Fruit fly (Drosophila melanogaster) whole organism, embryonic: ENCODE measurements around the gene CG6933.

ENCODE experiments used
- Abd-B ChIP-seq: fragments of 200-800 bp; sonication (Bioruptor generic); optimal IDR thresholded peaks from 2 replicates; lab custom pipeline; 2018; ENCODE audit warnings: missing biosample characterization, mild to moderate bottlenecking, missing genetic modification characterization, moderate library complexity
- Ada2b ChIP-seq: fragments of 200-800 bp; sonication (Bioruptor generic); IDR thresholded peaks from 2 replicates; pipeline ENCODE4 v1.3.6; 2022; ENCODE audit warnings: missing biosample characterization, missing genetic modification characterization
- B-H2 ChIP-seq: fragments of 200-800 bp; sonication (Bioruptor generic); optimal IDR thresholded peaks from 2 replicates; lab custom pipeline; 2018; ENCODE audit warnings: missing biosample characterization, mild to moderate bottlenecking, missing genetic modification characterization
- Bdp1 ChIP-seq: fragments of 200-800 bp; sonication (Bioruptor generic); optimal IDR thresholded peaks from 3 replicates; lab custom pipeline; 2016; ENCODE audit warnings: missing biosample characterization, missing genetic modification characterization
- CG10321 ChIP-seq: fragments of 200-800 bp; sonication (Bioruptor generic); IDR thresholded peaks from 2 replicates; pipeline ENCODE4 v1.3.6; 2022; ENCODE audit warnings: missing biosample characterization, missing genetic modification characterization
- CG11456 ChIP-seq: fragments of 200-800 bp; sonication (Bioruptor generic); IDR thresholded peaks from 3 replicates; pipeline ENCODE4 v1.3.6; 2022; ENCODE audit warnings: missing biosample characterization, missing genetic modification characterization
- CG11560 ChIP-seq: fragments of 200-800 bp; sonication (Bioruptor generic); IDR thresholded peaks from 3 replicates; pipeline ENCODE4 v1.3.6; 2022; ENCODE audit warnings: missing biosample characterization, missing genetic modification characterization
- CG12299 ChIP-seq: fragments of 200-800 bp; sonication (Bioruptor generic); optimal IDR thresholded peaks from 2 replicates; lab custom pipeline; 2018; ENCODE audit warnings: missing biosample characterization, mild to moderate bottlenecking, missing genetic modification characterization
- CG12744 ChIP-seq: fragments of 200-800 bp; sonication (Bioruptor generic); optimal IDR thresholded peaks from 2 replicates; lab custom pipeline; 2016; ENCODE audit warnings: missing biosample characterization, missing genetic modification characterization
- CG15073 ChIP-seq: fragments of 200-800 bp; sonication (Bioruptor generic); optimal IDR thresholded peaks from 2 replicates; lab custom pipeline; 2016; ENCODE audit warnings: missing biosample characterization, missing genetic modification characterization
- CG1602 ChIP-seq: fragments of 200-800 bp; sonication (Bioruptor generic); optimal IDR thresholded peaks from 3 replicates; lab custom pipeline; 2016; ENCODE audit warnings: missing biosample characterization, missing genetic modification characterization
- CG16863 ChIP-seq: fragments of 200-800 bp; sonication (Bioruptor generic); optimal IDR thresholded peaks from 3 replicates; lab custom pipeline; 2016; ENCODE audit warnings: missing biosample characterization, missing genetic modification characterization
- CG17186 ChIP-seq: fragments of 200-800 bp; sonication (Bioruptor generic); optimal IDR thresholded peaks from 3 replicates; lab custom pipeline; 2017; ENCODE audit warnings: missing biosample characterization, missing genetic modification reagents, missing genetic modification characterization
- CG17328 ChIP-seq: fragments of 200-800 bp; sonication (Bioruptor generic); IDR thresholded peaks from 2 replicates; pipeline ENCODE4 v1.3.6; 2022; ENCODE audit warnings: missing biosample characterization, missing genetic modification characterization
- CG17802 ChIP-seq: fragments of 200-800 bp; sonication (Bioruptor generic); optimal IDR thresholded peaks from 2 replicates; lab custom pipeline; 2018; ENCODE audit warnings: missing biosample characterization, mild to moderate bottlenecking, missing genetic modification characterization, moderate library complexity
- CG18262 ChIP-seq: fragments of 200-800 bp; optimal IDR thresholded peaks from 3 replicates; lab custom pipeline; 2019; ENCODE audit warnings: missing biosample characterization, mild to moderate bottlenecking, missing genetic modification characterization, moderate library complexity
- CG18619 ChIP-seq: fragments of 200-800 bp; sonication (Bioruptor generic); optimal IDR thresholded peaks from 3 replicates; lab custom pipeline; 2017; ENCODE audit warnings: missing biosample characterization, mild to moderate bottlenecking, missing genetic modification characterization
- CG18764 ChIP-seq: fragments of 200-800 bp; sonication (Bioruptor generic); optimal IDR thresholded peaks from 3 replicates; lab custom pipeline; 2016; ENCODE audit warnings: missing biosample characterization, missing genetic modification characterization
- CG2202 ChIP-seq: fragments of 200-800 bp; sonication (Bioruptor generic); optimal IDR thresholded peaks from 2 replicates; lab custom pipeline; 2018; ENCODE audit warnings: missing biosample characterization, mild to moderate bottlenecking, missing genetic modification characterization
- CG3065 ChIP-seq: fragments of 200-800 bp; sonication (Bioruptor generic); optimal IDR thresholded peaks from 2 replicates; lab custom pipeline; 2016; ENCODE audit warnings: missing biosample characterization, missing genetic modification characterization
- CG31365 ChIP-seq: fragments of 200-800 bp; sonication (Bioruptor generic); optimal IDR thresholded peaks from 2 replicates; lab custom pipeline; 2018; ENCODE audit warnings: missing biosample characterization, mild to moderate bottlenecking, missing genetic modification characterization
- CG3407 ChIP-seq: fragments of 200-800 bp; sonication (Bioruptor generic); optimal IDR thresholded peaks from 2 replicates; lab custom pipeline; 2018; ENCODE audit warnings: missing biosample characterization, mild to moderate bottlenecking, missing genetic modification characterization
- CG6254 ChIP-seq: fragments of 200-800 bp; sonication (Bioruptor generic); optimal IDR thresholded peaks from 3 replicates; lab custom pipeline; 2017; ENCODE audit warnings: mild to moderate bottlenecking, missing biosample characterization, missing genetic modification reagents, missing genetic modification characterization
- CG7786 ChIP-seq: fragments of 200-800 bp; sonication (Bioruptor generic); optimal IDR thresholded peaks from 2 replicates; lab custom pipeline; 2016; ENCODE audit warnings: missing biosample characterization, missing genetic modification characterization
- CG8944 ChIP-seq: fragments of 200-800 bp; sonication (Bioruptor generic); optimal IDR thresholded peaks from 3 replicates; lab custom pipeline; 2016; ENCODE audit warnings: missing biosample characterization, missing genetic modification characterization
- CG9797 ChIP-seq: fragments of 200-800 bp; sonication (Bioruptor generic); optimal IDR thresholded peaks from 3 replicates; lab custom pipeline; 2018; ENCODE audit warnings: missing biosample characterization, mild to moderate bottlenecking, missing genetic modification characterization
- D19A ChIP-seq: fragments of 200-800 bp; optimal IDR thresholded peaks from 3 replicates; lab custom pipeline; 2019; ENCODE audit warnings: missing biosample characterization, mild to moderate bottlenecking, missing genetic modification characterization, moderate library complexity
- GATAe ChIP-seq: fragments of 200-800 bp; sonication (Bioruptor generic); conservative IDR thresholded peaks from 2 replicates; pipeline ENCODE4 v1.3.6; 2022; ENCODE audit warnings: missing biosample characterization, missing genetic modification characterization
- HHEX ChIP-seq: fragments of 200-800 bp; sonication (Bioruptor generic); optimal IDR thresholded peaks from 3 replicates; lab custom pipeline; 2017; ENCODE audit warnings: missing biosample characterization, mild to moderate bottlenecking, missing genetic modification characterization, missing genetic modification reagents
- Hr51 ChIP-seq, 2 experiments: fragments of 200-800 bp; sonication (Bioruptor generic); optimal IDR thresholded peaks; 2 replicates in 1 of 2; 3 replicates in 1 of 2; lab custom pipeline; 2016 to 2018; ENCODE audit warnings: missing biosample characterization in 2 of 2, missing genetic modification characterization in 2 of 2, mild to moderate bottlenecking in 1 of 2, moderate library complexity in 1 of 2
- Lpt ChIP-seq: fragments of >200 bp; optimal IDR thresholded peaks from 2 replicates; lab custom pipeline; 2018; ENCODE audit warnings: missing biosample characterization, missing genetic modification characterization
- Max ChIP-seq: fragments of 200-800 bp; sonication (Bioruptor generic); optimal IDR thresholded peaks from 2 replicates; lab custom pipeline; 2016; ENCODE audit warnings: missing biosample characterization, mild to moderate bottlenecking, missing genetic modification characterization
- Tbp ChIP-seq: fragments of >200 bp; optimal IDR thresholded peaks from 2 replicates; lab custom pipeline; 2018; ENCODE audit warnings: missing biosample characterization, missing genetic modification characterization
- amos ChIP-seq: fragments of 200-800 bp; sonication (Bioruptor generic); IDR thresholded peaks from 2 replicates; pipeline ENCODE4 v1.3.6; 2022; ENCODE audit warnings: missing biosample characterization, missing genetic modification characterization; ENCODE audit not compliant: partially characterized antibody
- ash1 ChIP-seq: fragments of 200-800 bp; sonication (Bioruptor generic); optimal IDR thresholded peaks from 2 replicates; lab custom pipeline; 2018; ENCODE audit warnings: missing biosample characterization, mild to moderate bottlenecking, missing genetic modification characterization
- bcd ChIP-seq: fragments of 200-800 bp; sonication (Bioruptor generic); optimal IDR thresholded peaks from 2 replicates; lab custom pipeline; 2017; ENCODE audit warnings: missing biosample characterization, mild to moderate bottlenecking, missing genetic modification characterization
- btn ChIP-seq: fragments of 200-800 bp; sonication (Bioruptor generic); optimal IDR thresholded peaks from 2 replicates; lab custom pipeline; 2016; ENCODE audit warnings: missing biosample characterization, missing genetic modification characterization
- crol ChIP-seq: fragments of 200-800 bp; sonication (Bioruptor generic); IDR thresholded peaks from 2 replicates; pipeline ENCODE4 v1.3.6; 2022; ENCODE audit warnings: missing biosample characterization, missing genetic modification characterization
- gcm ChIP-seq: fragments of 200-800 bp; sonication (Bioruptor generic); optimal IDR thresholded peaks from 2 replicates; lab custom pipeline; 2019; ENCODE audit warnings: missing biosample characterization, mild to moderate bottlenecking, missing genetic modification characterization, moderate library complexity
- gcm2 ChIP-seq: fragments of 200-800 bp; sonication (Bioruptor generic); optimal IDR thresholded peaks from 2 replicates; lab custom pipeline; 2016; ENCODE audit warnings: missing biosample characterization, missing genetic modification characterization
- gsb ChIP-seq: fragments of 200-800 bp; sonication (Bioruptor generic); IDR thresholded peaks from 2 replicates; pipeline ENCODE4 v1.3.6; 2022; ENCODE audit warnings: missing biosample characterization, missing genetic modification characterization
- gt ChIP-seq: fragments of 200-800 bp; sonication (Bioruptor generic); IDR thresholded peaks from 2 replicates; pipeline ENCODE4 v1.3.6; 2022; ENCODE audit warnings: missing biosample characterization, missing genetic modification characterization
- hth ChIP-seq: fragments of >200 bp; optimal IDR thresholded peaks from 2 replicates; lab custom pipeline; 2017; ENCODE audit warnings: inconsistent platforms
- ken ChIP-seq: fragments of 200-800 bp; sonication (Bioruptor generic); IDR thresholded peaks from 3 replicates; pipeline ENCODE4 v1.3.6; 2022; ENCODE audit warnings: missing biosample characterization, missing genetic modification characterization
- klu ChIP-seq: fragments of 200-800 bp; sonication (Bioruptor generic); IDR thresholded peaks from 2 replicates; pipeline ENCODE4 v1.3.6; 2022; ENCODE audit warnings: missing biosample characterization, missing genetic modification characterization
- kni ChIP-seq: fragments of 200-800 bp; sonication (Bioruptor generic); optimal IDR thresholded peaks from 3 replicates; lab custom pipeline; 2017; ENCODE audit warnings: mild to moderate bottlenecking, missing biosample characterization, missing genetic modification reagents, missing genetic modification characterization
- nau ChIP-seq: fragments of 200-800 bp; sonication (Bioruptor generic); optimal IDR thresholded peaks from 3 replicates; lab custom pipeline; 2017; ENCODE audit warnings: missing biosample characterization, mild to moderate bottlenecking, missing genetic modification characterization, missing genetic modification reagents
- nom ChIP-seq: fragments of 200-800 bp; sonication (Bioruptor generic); optimal IDR thresholded peaks from 2 replicates; lab custom pipeline; 2017; ENCODE audit warnings: missing biosample characterization, missing genetic modification characterization, mild to moderate bottlenecking, moderate library complexity, missing genetic modification reagents
- pzg ChIP-seq: fragments of 200-800 bp; sonication (Bioruptor generic); optimal IDR thresholded peaks from 3 replicates; lab custom pipeline; 2018; ENCODE audit warnings: missing biosample characterization, mild to moderate bottlenecking, missing genetic modification characterization, moderate library complexity
- slp2 ChIP-seq: fragments of 200-800 bp; sonication (Bioruptor generic); optimal IDR thresholded peaks from 2 replicates; lab custom pipeline; 2016; ENCODE audit warnings: missing biosample characterization, missing genetic modification characterization
- tin ChIP-seq: fragments of 200-800 bp; sonication (Bioruptor generic); optimal IDR thresholded peaks from 3 replicates; lab custom pipeline; 2016; ENCODE audit warnings: missing biosample characterization, missing genetic modification characterization
- zfh2 ChIP-seq: fragments of 200-800 bp; sonication (Bioruptor generic); optimal IDR thresholded peaks from 2 replicates; lab custom pipeline; 2016; ENCODE audit warnings: missing biosample characterization, missing genetic modification characterization

The CG6933 gene

DNA sequence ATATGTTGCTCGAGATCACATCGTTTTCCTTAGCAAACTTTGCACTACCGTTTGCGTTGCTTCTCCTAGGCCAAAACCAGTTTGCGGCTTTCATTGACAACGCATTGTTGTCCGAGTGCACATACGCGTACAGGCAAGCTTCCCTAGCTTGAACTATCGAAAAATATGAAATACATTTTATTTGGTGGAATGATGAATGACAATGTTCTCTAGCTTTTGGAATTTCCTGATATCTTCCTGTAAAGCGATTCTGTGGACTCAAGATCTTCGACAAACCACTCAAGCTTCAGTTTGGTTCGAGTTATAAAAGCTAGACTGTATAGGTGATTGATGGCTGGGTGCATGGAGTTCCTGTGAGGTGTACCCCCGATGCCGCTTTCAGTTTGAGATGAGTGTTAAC, 24.3 kb downstream of the CG6933 start (continued):
- no peak for TF ChIP-seq crol
- TF ChIP-seq nau (GFP tag; lab: Kevin White, UChicago), result peak; percentile 15
- peak; percentile 24 for TF ChIP-seq CG7786 (GFP tag; lab: Kevin White, UChicago)
- peak; percentile 30 for TF ChIP-seq gcm
- TF ChIP-seq klu (GFP tag; lab: Robert Waterston, UW), result peak; percentile 29; the same call in 1 of the 2 replicates
- TF ChIP-seq CG11456, result 0 out of 3 replicates have a peak, but pooled peaks have one; percentile 50
- peak; percentile 41 for TF ChIP-seq CG3065 (GFP tag; lab: Kevin White, UChicago)
- no peak for TF ChIP-seq CG9797 (GFP tag; lab: Kevin White, UChicago)
- peak; percentile 41 for TF ChIP-seq slp2 (GFP tag; lab: Kevin White, UChicago)
- no peak for TF ChIP-seq B-H2 (GFP tag; lab: Kevin White, UChicago)
- no peak for TF ChIP-seq CG15073 (GFP tag; lab: Kevin White, UChicago)
- TF ChIP-seq CG18619 (GFP tag; lab: Kevin White, UChicago), result peak; percentile 38
- peak; percentile 59 for TF ChIP-seq nom (GFP tag; lab: Kevin White, UChicago)
- TF ChIP-seq CG1602 (GFP tag; lab: Kevin White, UChicago), result peak; percentile 62
- TF ChIP-seq tin, result peak; percentile 39
- TF ChIP-seq GATAe (GFP tag; lab: Robert Waterston, UW), result no peak
- no peak for TF ChIP-seq gcm2 (GFP tag; lab: Kevin White, UChicago)
- TF ChIP-seq CG2202 (tag; lab: Kevin White, UChicago), result no peak
- no peak for TF ChIP-seq CG12299 (tag; lab: Kevin White, UChicago)
- peak; percentile 63 for TF ChIP-seq D19A (tag; lab: Kevin White, UChicago)
- TF ChIP-seq kni (GFP tag; lab: Kevin White, UChicago), result peak; percentile 34
- TF ChIP-seq gsb (GFP tag; lab: Robert Waterston, UW), result no peak
- TF ChIP-seq CG8944, result peak; percentile 63
- no peak for TF ChIP-seq zfh2 (GFP tag; lab: Kevin White, UChicago)
- TF ChIP-seq Tbp (GFP tag; lab: Kevin White, UChicago), result no peak
- peak; percentile 45 for TF ChIP-seq HHEX (GFP tag; lab: Kevin White, UChicago)
- TF ChIP-seq Ada2b (GFP tag; lab: Robert Waterston, UW), result peak; percentile 73
- peak; percentile 52 for TF ChIP-seq CG17802 (tag; lab: Kevin White, UChicago)
- TF ChIP-seq ash1 (GFP tag; lab: Kevin White, UChicago), result no peak
- TF ChIP-seq btn (GFP tag; lab: Kevin White, UChicago), result peak; percentile 43
- no peak for TF ChIP-seq pzg
- peak; percentile 38 for TF ChIP-seq bcd
- peak; percentile 77 for TF ChIP-seq CG18262 (tag; lab: Kevin White, UChicago)
- no peak for TF ChIP-seq CG11560
- peak; percentile 21 for TF ChIP-seq CG6254
- TF ChIP-seq ken (GFP tag; lab: Robert Waterston, UW), result peak; percentile 74
- no peak for TF ChIP-seq CG31365 (tag; lab: Kevin White, UChicago)
- TF ChIP-seq Lpt (GFP tag; lab: Kevin White, UChicago), result no peak
- TF ChIP-seq hth (lab: Kevin White, UChicago), result no peak
- TF ChIP-seq Max (GFP tag; lab: Kevin White, UChicago), result peak; percentile 5
- TF ChIP-seq Hr51 (GFP tag; optimal IDR thresholded peaks at IDR 0.05; lab: Kevin White, UChicago), result peak in 1 of 2 experiments; percentile 66
- TF ChIP-seq CG12744 (GFP tag; lab: Kevin White, UChicago), result no peak
- TF ChIP-seq CG3407 (GFP tag; lab: Kevin White, UChicago), result peak; percentile 37
- peak; percentile 53 for TF ChIP-seq CG16863 (GFP tag; lab: Kevin White, UChicago)
- TF ChIP-seq gt, result no peak
- no peak for TF ChIP-seq amos
- TF ChIP-seq Abd-B (GFP tag; lab: Kevin White, UChicago), result peak; percentile 64
- no peak for TF ChIP-seq CG10321
- TF ChIP-seq CG17328 (GFP tag; lab: Robert Waterston, UW), result peak; percentile 48
- peak; percentile 34 for TF ChIP-seq CG18764
- TF ChIP-seq CG17186 (GFP tag; lab: Kevin White, UChicago), result no peak
- peak; percentile 12 for TF ChIP-seq Bdp1 (GFP tag; lab: Kevin White, UChicago)
